Fruit fly (Drosophila melanogaster) Kc167 (cell line): ENCODE data around the gene CG13053.

Source experiments
- Myc ChIP-seq: fragments of >200 bp; optimal IDR thresholded peaks from 2 replicates; lab custom pipeline; 2017; ENCODE audit warnings: missing external identifiers
- insv ChIP-seq: fragments of >200 bp; optimal IDR thresholded peaks from 3 replicates; lab custom pipeline; 2018; ENCODE audit warnings: missing external identifiers
- psq ChIP-seq: fragments of >200 bp; optimal IDR thresholded peaks from 2 replicates; lab custom pipeline; 2017; ENCODE audit warnings: missing external identifiers
- ttk ChIP-seq: sonication (Bioruptor generic); optimal IDR thresholded peaks from 2 replicates; lab custom pipeline; 2017; ENCODE audit warnings: missing external identifiers

DNA sequence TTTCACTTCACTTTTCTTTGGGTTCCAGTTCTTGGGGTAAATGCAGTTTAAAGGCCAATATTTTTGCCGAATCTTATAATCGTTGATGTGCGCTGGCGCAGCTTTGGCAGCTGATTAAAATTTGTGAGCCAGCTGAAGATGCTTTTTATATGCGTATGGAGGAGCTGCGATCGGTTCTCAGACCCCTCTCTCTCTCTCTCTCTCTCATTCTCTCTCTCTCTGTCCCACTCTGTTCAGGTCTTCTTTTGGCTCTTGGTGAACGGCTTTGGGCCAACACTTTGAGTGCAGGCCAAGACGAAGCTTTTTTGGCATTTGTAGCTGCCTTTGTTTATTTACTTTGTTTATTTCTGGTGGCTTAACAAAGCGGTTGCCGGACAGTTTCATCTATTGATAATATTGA lies 28.8 kb upstream of the CG13053 start, which contains the start of gene CG13046:
- TF ChIP-seq ttk (lab: Kevin White, UChicago) (no peak), insv (lab: Kevin White, UChicago) (no peak), psq (lab: Kevin White, UChicago) (no peak), Myc (lab: Kevin White, UChicago) (no peak)
